Fruit fly (Drosophila melanogaster) S2 (cell line): Measurements from ENCODE around the gene CG32086.

ENCODE experiments used
- CG8478 ChIP-seq: fragments of >200 bp; optimal IDR thresholded peaks from 2 replicates; lab custom pipeline; 2018
- CTCF ChIP-seq, 2 experiments: fragments of >200 bp; optimal IDR thresholded peaks; 2 replicates each; lab custom pipeline; 2018

dm6 chr3L:11557209-11557608, 26.7 kb downstream of the CG32086 start:
- TF ChIP-seq CTCF (optimal IDR thresholded peaks at IDR 0.05; lab: Kevin White, UChicago) (no peak), CG8478 (no peak)
